Fruit fly (Drosophila melanogaster) whole organism, embryonic: ENCODE measurements around the gene Blm.

Experiments
- ATbp ChIP-seq: fragments of 200-800 bp; sonication (Bioruptor generic); optimal IDR thresholded peaks from 2 replicates; lab custom pipeline; 2017; ENCODE audit warnings: missing biosample characterization, mild to moderate bottlenecking, missing genetic modification characterization, missing genetic modification reagents
- BEAF-32 ChIP-seq: fragments of 200-800 bp; sonication (Bioruptor generic); optimal IDR thresholded peaks from 3 replicates; lab custom pipeline; 2017; ENCODE audit warnings: missing biosample characterization, missing genetic modification characterization, mild to moderate bottlenecking, moderate library complexity, missing genetic modification reagents
- Bgb ChIP-seq: fragments of 200-800 bp; sonication (Bioruptor generic); IDR thresholded peaks from 2 replicates; pipeline ENCODE4 v1.3.6; 2022; ENCODE audit warnings: missing biosample characterization, missing genetic modification characterization; ENCODE audit not compliant: partially characterized antibody
- CG10462 ChIP-seq: fragments of 200-800 bp; sonication (Bioruptor generic); optimal IDR thresholded peaks from 2 replicates; lab custom pipeline; 2016; ENCODE audit warnings: missing biosample characterization, missing genetic modification characterization
- CG11085 ChIP-seq: fragments of 200-800 bp; sonication (Bioruptor generic); IDR thresholded peaks from 2 replicates; pipeline ENCODE4 v1.3.6; 2022; ENCODE audit warnings: missing biosample characterization, missing genetic modification characterization
- CG11695 ChIP-seq: fragments of 200-800 bp; sonication (Bioruptor generic); IDR thresholded peaks from 3 replicates; pipeline ENCODE4 v1.3.6; 2022; ENCODE audit warnings: missing biosample characterization, missing genetic modification characterization
- CG12299 ChIP-seq: fragments of 200-800 bp; sonication (Bioruptor generic); optimal IDR thresholded peaks from 2 replicates; lab custom pipeline; 2018; ENCODE audit warnings: missing biosample characterization, mild to moderate bottlenecking, missing genetic modification characterization
- CG12659 ChIP-seq: fragments of 200-800 bp; sonication (Bioruptor generic); optimal IDR thresholded peaks from 3 replicates; lab custom pipeline; 2017; ENCODE audit warnings: mild to moderate bottlenecking, missing biosample characterization, missing genetic modification reagents, missing genetic modification characterization
- CG14860 ChIP-seq: fragments of 200-800 bp; sonication (Bioruptor generic); IDR thresholded peaks from 3 replicates; pipeline ENCODE4 v1.3.6; 2022; ENCODE audit warnings: missing biosample characterization, missing genetic modification characterization; ENCODE audit not compliant: partially characterized antibody
- CG18619 ChIP-seq: fragments of 200-800 bp; sonication (Bioruptor generic); optimal IDR thresholded peaks from 3 replicates; lab custom pipeline; 2017; ENCODE audit warnings: missing biosample characterization, mild to moderate bottlenecking, missing genetic modification characterization
- CG2120 ChIP-seq: fragments of 200-800 bp; sonication (Bioruptor generic); optimal IDR thresholded peaks from 3 replicates; lab custom pipeline; 2016; ENCODE audit warnings: missing biosample characterization, missing genetic modification characterization
- CG2202 ChIP-seq: fragments of 200-800 bp; sonication (Bioruptor generic); optimal IDR thresholded peaks from 2 replicates; lab custom pipeline; 2018; ENCODE audit warnings: missing biosample characterization, mild to moderate bottlenecking, missing genetic modification characterization
- CG31224 ChIP-seq: fragments of 200-800 bp; sonication (Bioruptor generic); IDR thresholded peaks from 2 replicates; pipeline ENCODE4 v1.3.6; 2022; ENCODE audit warnings: missing biosample characterization, missing genetic modification characterization
- CG32532 ChIP-seq: fragments of 200-800 bp; sonication (Bioruptor generic); IDR thresholded peaks from 2 replicates; pipeline ENCODE4 v1.3.6; 2022; ENCODE audit warnings: missing biosample characterization, missing genetic modification characterization
- CG3407 ChIP-seq: fragments of 200-800 bp; sonication (Bioruptor generic); optimal IDR thresholded peaks from 2 replicates; lab custom pipeline; 2018; ENCODE audit warnings: missing biosample characterization, mild to moderate bottlenecking, missing genetic modification characterization
- CG3838 ChIP-seq: fragments of 200-800 bp; sonication (Bioruptor generic); optimal IDR thresholded peaks from 3 replicates; lab custom pipeline; 2016; ENCODE audit warnings: missing biosample characterization, missing genetic modification characterization
- CG6689 ChIP-seq: fragments of 200-800 bp; sonication (Bioruptor generic); IDR thresholded peaks from 2 replicates; pipeline ENCODE4 v1.3.6; 2022; ENCODE audit warnings: missing biosample characterization, missing genetic modification characterization
- CG6765 ChIP-seq: fragments of 200-800 bp; sonication (Bioruptor generic); optimal IDR thresholded peaks from 3 replicates; lab custom pipeline; 2017; ENCODE audit warnings: missing biosample characterization, mild to moderate bottlenecking, missing genetic modification characterization
- CG6813 ChIP-seq: fragments of 200-800 bp; sonication (Bioruptor generic); optimal IDR thresholded peaks from 2 replicates; lab custom pipeline; 2017; ENCODE audit warnings: missing biosample characterization, missing genetic modification characterization, mild to moderate bottlenecking, moderate library complexity, missing genetic modification reagents
- CG7372 ChIP-seq: fragments of 200-800 bp; sonication (Bioruptor generic); IDR thresholded peaks from 2 replicates; pipeline ENCODE4 v1.3.6; 2022; ENCODE audit warnings: missing biosample characterization, missing genetic modification characterization
- CG7786 ChIP-seq: fragments of 200-800 bp; sonication (Bioruptor generic); optimal IDR thresholded peaks from 2 replicates; lab custom pipeline; 2016; ENCODE audit warnings: missing biosample characterization, missing genetic modification characterization
- CG8281 ChIP-seq: fragments of 200-800 bp; sonication (Bioruptor generic); optimal IDR thresholded peaks from 2 replicates; lab custom pipeline; 2018; ENCODE audit warnings: missing biosample characterization, mild to moderate bottlenecking, missing genetic modification characterization, moderate library complexity
- E2f2 ChIP-seq: fragments of 200-800 bp; sonication (Bioruptor generic); IDR thresholded peaks from 2 replicates; pipeline ENCODE4 v1.3.6; 2022; ENCODE audit warnings: missing biosample characterization, missing genetic modification characterization
- HmgZ ChIP-seq: fragments of 200-800 bp; sonication (Bioruptor generic); optimal IDR thresholded peaks from 2 replicates; lab custom pipeline; 2018; ENCODE audit warnings: missing biosample characterization, mild to moderate bottlenecking, missing genetic modification characterization
- Hmr ChIP-seq: fragments of 200-800 bp; sonication (Bioruptor generic); optimal IDR thresholded peaks from 3 replicates; lab custom pipeline; 2017; ENCODE audit warnings: mild to moderate bottlenecking, missing biosample characterization, missing genetic modification reagents, missing genetic modification characterization
- PHDP ChIP-seq: fragments of 200-800 bp; sonication (Bioruptor generic); optimal IDR thresholded peaks from 3 replicates; lab custom pipeline; 2018; ENCODE audit warnings: missing biosample characterization, mild to moderate bottlenecking, missing genetic modification characterization, moderate library complexity
- Ptx1 ChIP-seq: fragments of 200-800 bp; sonication (Bioruptor generic); IDR thresholded peaks from 2 replicates; pipeline ENCODE4 v1.3.6; 2022; ENCODE audit warnings: missing biosample characterization, missing genetic modification characterization
- Side ChIP-seq: fragments of 200-800 bp; sonication (Bioruptor generic); optimal IDR thresholded peaks from 2 replicates; lab custom pipeline; 2016; ENCODE audit warnings: missing biosample characterization, missing genetic modification characterization
- Sox100B ChIP-seq: fragments of 200-800 bp; sonication (Bioruptor generic); optimal IDR thresholded peaks from 3 replicates; lab custom pipeline; 2018; ENCODE audit warnings: missing biosample characterization, mild to moderate bottlenecking, missing genetic modification characterization
- Xbp1 ChIP-seq: fragments of 200-800 bp; sonication (Bioruptor generic); optimal IDR thresholded peaks from 3 replicates; lab custom pipeline; 2016; ENCODE audit warnings: missing biosample characterization, mild to moderate bottlenecking, missing genetic modification characterization
- ac ChIP-seq: fragments of 200-800 bp; sonication (Bioruptor generic); optimal IDR thresholded peaks from 3 replicates; lab custom pipeline; 2017; ENCODE audit warnings: missing biosample characterization, mild to moderate bottlenecking, missing genetic modification characterization
- aop ChIP-seq: fragments of 200-800 bp; sonication (Bioruptor generic); IDR thresholded peaks from 2 replicates; pipeline ENCODE4 v1.3.6; 2022; ENCODE audit warnings: missing biosample characterization, missing genetic modification characterization
- ara ChIP-seq: fragments of 200-800 bp; sonication (Bioruptor generic); IDR thresholded peaks from 2 replicates; pipeline ENCODE4 v1.3.6; 2022; ENCODE audit warnings: missing biosample characterization, missing genetic modification characterization
- ash1 ChIP-seq: fragments of 200-800 bp; sonication (Bioruptor generic); optimal IDR thresholded peaks from 2 replicates; lab custom pipeline; 2018; ENCODE audit warnings: missing biosample characterization, mild to moderate bottlenecking, missing genetic modification characterization
- az2 ChIP-seq: fragments of 200-800 bp; sonication (Bioruptor generic); optimal IDR thresholded peaks from 3 replicates; lab custom pipeline; 2016; ENCODE audit warnings: missing biosample characterization, missing genetic modification characterization
- crol ChIP-seq: fragments of 200-800 bp; sonication (Bioruptor generic); IDR thresholded peaks from 2 replicates; pipeline ENCODE4 v1.3.6; 2022; ENCODE audit warnings: missing biosample characterization, missing genetic modification characterization
- eve ChIP-seq, 2 experiments: fragments of >200 bp; optimal IDR thresholded peaks; 2 replicates each; lab custom pipeline; 2017; ENCODE audit warnings: missing biosample characterization in 2 of 2, missing genetic modification characterization in 2 of 2
- exex ChIP-seq: fragments of 200-800 bp; sonication (Bioruptor generic); optimal IDR thresholded peaks from 4 replicates; lab custom pipeline; 2018; ENCODE audit warnings: missing biosample characterization, mild to moderate bottlenecking, missing genetic modification characterization, moderate library complexity
- ftz-f1 ChIP-seq: fragments of 200-800 bp; sonication (Bioruptor generic); optimal IDR thresholded peaks from 2 replicates; lab custom pipeline; 2016; ENCODE audit warnings: missing biosample characterization, missing genetic modification characterization
- hth ChIP-seq: fragments of >200 bp; optimal IDR thresholded peaks from 2 replicates; lab custom pipeline; 2017; ENCODE audit warnings: inconsistent platforms
- inv ChIP-seq: fragments of 200-800 bp; sonication (Bioruptor generic); IDR thresholded peaks from 2 replicates; pipeline ENCODE4 v1.3.6; 2022; ENCODE audit warnings: missing biosample characterization, missing genetic modification characterization; ENCODE audit not compliant: partially characterized antibody
- kah ChIP-seq: fragments of 200-800 bp; sonication (Bioruptor generic); optimal IDR thresholded peaks from 2 replicates; lab custom pipeline; 2018; ENCODE audit warnings: missing biosample characterization, mild to moderate bottlenecking, missing genetic modification characterization
- lmd ChIP-seq: fragments of 200-800 bp; sonication (Bioruptor generic); IDR thresholded peaks from 2 replicates; pipeline ENCODE4 v1.3.6; 2022; ENCODE audit warnings: missing biosample characterization, missing genetic modification characterization
- lola ChIP-seq, 3 experiments: fragments of >200 bp in 2 of 3; fragments of 200-800 bp in 1 of 3; sonication (Bioruptor generic) in 1 of 3; optimal IDR thresholded peaks; 2 replicates each; lab custom pipeline; 2017 to 2019; ENCODE audit warnings: missing biosample characterization in 3 of 3, missing genetic modification characterization in 3 of 3, mild to moderate bottlenecking in 1 of 3, moderate library complexity in 1 of 3
- sr ChIP-seq: fragments of 200-800 bp; sonication (Bioruptor generic); IDR thresholded peaks from 3 replicates; pipeline ENCODE4 v1.3.6; 2022; ENCODE audit warnings: missing biosample characterization, missing genetic modification characterization
- tio ChIP-seq: fragments of 200-800 bp; sonication (Bioruptor generic); optimal IDR thresholded peaks from 2 replicates; lab custom pipeline; 2017; ENCODE audit warnings: missing biosample characterization, missing genetic modification characterization, inconsistent platforms
- trem ChIP-seq: fragments of 200-800 bp; optimal IDR thresholded peaks from 3 replicates; lab custom pipeline; 2019; ENCODE audit warnings: missing biosample characterization, mild to moderate bottlenecking, missing genetic modification characterization, moderate library complexity
- vfl ChIP-seq: fragments of 200-800 bp; sonication (Bioruptor generic); optimal IDR thresholded peaks from 2 replicates; lab custom pipeline; 2016; ENCODE audit warnings: missing biosample characterization, missing genetic modification characterization
- vnd ChIP-seq: fragments of 200-800 bp; sonication (Bioruptor generic); IDR thresholded peaks from 3 replicates; pipeline ENCODE4 v1.3.6; 2022; ENCODE audit warnings: missing biosample characterization, missing genetic modification characterization; ENCODE audit not compliant: partially characterized antibody

Gene Blm

DNA sequence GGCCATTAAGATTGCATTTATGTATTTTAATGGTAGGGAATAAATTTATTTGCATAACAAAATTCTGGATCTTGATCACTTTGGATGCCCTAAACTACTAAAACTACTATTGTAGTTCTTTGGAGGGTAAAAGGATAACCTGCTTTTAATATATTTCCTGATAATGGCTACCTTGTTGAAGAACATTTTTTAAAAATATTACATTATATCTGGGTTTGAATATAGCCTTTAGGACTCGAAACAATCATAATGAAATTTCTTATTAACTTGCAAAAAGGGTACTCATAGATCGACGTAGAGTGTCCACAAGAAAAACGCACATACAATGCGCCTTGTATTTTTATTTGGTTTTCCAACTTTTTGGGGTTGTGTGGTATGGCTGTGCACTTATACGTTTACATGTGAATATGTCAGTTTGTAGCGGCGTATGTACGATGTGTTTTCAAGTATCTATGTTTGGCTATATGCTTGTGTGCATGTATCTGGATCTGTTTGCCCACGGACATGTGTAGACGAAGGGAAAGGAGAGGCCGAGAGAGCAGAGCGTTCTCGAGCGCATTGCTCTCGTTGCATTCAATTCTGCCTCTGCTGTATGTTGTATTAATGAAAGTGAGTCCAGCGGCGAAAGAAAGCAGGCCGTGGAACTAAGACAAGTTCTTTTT lies 37.9 kb upstream of the Blm start (continued):
- TF ChIP-seq Xbp1 (GFP tag; lab: Kevin White, UChicago) (peak; percentile 79), CG2202 (tag; lab: Kevin White, UChicago) (peak; percentile 82), CG6689 (GFP tag; lab: Robert Waterston, UW) (peak; percentile 48), ash1 (no peak), Ptx1 (GFP tag; lab: Robert Waterston, UW) (peak; percentile 35; the same call in 1 of the 2 replicates), CG12299 (tag; lab: Kevin White, UChicago) (peak; percentile 4), ara (GFP tag; lab: Robert Waterston, UW) (peak; percentile 70), exex (tag; lab: Kevin White, UChicago) (no peak), CG11085 (GFP tag; lab: Robert Waterston, UW) (no peak), CG18619 (GFP tag; lab: Kevin White, UChicago) (peak; percentile 63), sr (GFP tag; lab: Robert Waterston, UW) (no peak), CG31224 (no peak), vnd (GFP tag; lab: Robert Waterston, UW) (no peak), Side (GFP tag; lab: Kevin White, UChicago) (peak; percentile 38), az2 (GFP tag; lab: Kevin White, UChicago) (peak; percentile 85), E2f2 (peak; percentile 10; the same call in 1 of the 2 replicates), ATbp (peak; percentile 69), CG10462 (GFP tag; lab: Kevin White, UChicago) (peak; percentile 76), CG6813 (peak; percentile 15), Hmr (no peak), crol (peak; percentile 95), aop (no peak), CG7372 (GFP tag; lab: Robert Waterston, UW) (peak; percentile 43; the same call in 1 of the 2 replicates), CG3407 (GFP tag; lab: Kevin White, UChicago) (peak; percentile 71), ftz-f1 (GFP tag; lab: Kevin White, UChicago) (no peak), eve (GFP tag; optimal IDR thresholded peaks at IDR 0.05; lab: Kevin White, UChicago) (peak in 1 of 2 experiments; percentile 93), CG32532 (no peak), kah (no peak), CG12659 (GFP tag; lab: Kevin White, UChicago) (peak; percentile 48), CG14860 (GFP tag; lab: Robert Waterston, UW) (no peak), HmgZ (tag; lab: Kevin White, UChicago) (no peak), CG11695 (GFP tag; lab: Robert Waterston, UW) (no peak), lmd (peak; percentile 67; the same call in 1 of the 2 replicates), hth (lab: Kevin White, UChicago) (no peak), vfl (GFP tag; lab: Kevin White, UChicago) (no peak), ac (GFP tag; lab: Kevin White, UChicago) (peak; percentile 35), inv (GFP tag; lab: Robert Waterston, UW) (no peak), CG6765 (GFP tag; lab: Kevin White, UChicago) (no peak), BEAF-32 (GFP tag; lab: Kevin White, UChicago) (no peak), CG2120 (GFP tag; lab: Kevin White, UChicago) (no peak), Bgb (GFP tag; lab: Robert Waterston, UW) (no peak), tio (peak; percentile 79), CG7786 (GFP tag; lab: Kevin White, UChicago) (peak; percentile 49), CG3838 (peak; percentile 59), Sox100B (peak; percentile 76), CG8281 (peak; percentile 38), trem (tag; lab: Kevin White, UChicago) (peak; percentile 81), PHDP (tag; lab: Kevin White, UChicago) (peak; percentile 63), lola (GFP tag; optimal IDR thresholded peaks at IDR 0.05; lab: Kevin White, UChicago) (peak in 1 of 3 experiments; percentile 97)
